Fruit fly (Drosophila melanogaster) whole organism, wandering third instar larva: Measurements from ENCODE around the gene Mulk.

Experiments
- Hnf4 ChIP-seq: fragments of 200-800 bp; sonication (Bioruptor generic); optimal IDR thresholded peaks from 2 replicates; lab custom pipeline; 2016; ENCODE audit warnings: missing biosample characterization, mild to moderate bottlenecking, missing genetic modification characterization
- N ChIP-seq: fragments of >200 bp; optimal IDR thresholded peaks from 2 replicates; lab custom pipeline; 2018; ENCODE audit warnings: missing biosample characterization, missing external identifiers, missing genetic modification characterization
- OdsH ChIP-seq: fragments of 200-800 bp; sonication (Bioruptor generic); optimal IDR thresholded peaks from 2 replicates; lab custom pipeline; 2016; ENCODE audit warnings: missing biosample characterization, mild to moderate bottlenecking, missing genetic modification characterization
- Vsx2 ChIP-seq: fragments of 200-300, 225-300 bp; sonication (Bioruptor generic); optimal IDR thresholded peaks from 2 replicates; lab custom pipeline; 2018; ENCODE audit warnings: missing biosample characterization, missing genetic modification characterization; ENCODE audit not compliant: partially characterized antibody
- br ChIP-seq: fragments of 200-800 bp; sonication (Bioruptor generic); optimal IDR thresholded peaks from 2 replicates; lab custom pipeline; 2016; ENCODE audit warnings: missing biosample characterization, missing genetic modification characterization
- dmrt93B ChIP-seq: fragments of 200-800 bp; sonication (Bioruptor generic); optimal IDR thresholded peaks from 2 replicates; lab custom pipeline; 2018; ENCODE audit warnings: missing biosample characterization, mild to moderate bottlenecking, missing genetic modification characterization
- foxo ChIP-seq, 2 experiments: fragments of 200-800 bp; sonication (Bioruptor generic); optimal IDR thresholded peaks; 2 replicates in 1 of 2; 3 replicates in 1 of 2; lab custom pipeline; 2016 to 2017; ENCODE audit warnings: missing biosample characterization in 2 of 2, missing genetic modification characterization in 2 of 2
- psq ChIP-seq: fragments of 200-800 bp; sonication (Bioruptor generic); optimal IDR thresholded peaks from 3 replicates; lab custom pipeline; 2017; ENCODE audit warnings: missing biosample characterization, mild to moderate bottlenecking, missing genetic modification characterization, moderate library complexity
- woc ChIP-seq: sonication (Bioruptor generic); optimal IDR thresholded peaks from 2 replicates; lab custom pipeline; 2016; ENCODE audit warnings: missing biosample characterization, mild to moderate bottlenecking, missing genetic modification characterization

DNA sequence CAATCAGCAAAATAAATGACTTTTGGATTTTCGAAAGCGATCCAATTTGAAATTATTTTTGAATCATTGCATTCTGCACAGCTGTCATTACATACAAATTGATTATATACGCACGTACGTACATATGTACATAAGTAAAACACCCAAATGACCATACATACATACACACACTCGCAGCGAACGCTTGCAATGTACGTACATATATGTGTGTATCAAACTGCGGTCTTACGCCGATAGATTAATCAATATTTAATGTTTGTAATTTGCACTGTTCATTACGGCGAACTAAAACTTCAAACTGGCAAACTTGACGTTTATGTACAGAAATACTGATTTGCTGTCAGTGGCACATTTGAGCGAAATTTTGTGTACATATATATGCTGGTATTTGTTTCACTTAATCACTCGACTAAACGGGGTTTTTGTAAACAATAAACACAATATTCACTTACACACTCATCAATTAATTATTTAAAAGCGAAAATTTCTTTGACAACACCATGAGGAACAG, 43.6 kb upstream of the Mulk start:
- TF ChIP-seq OdsH (GFP tag; lab: Kevin White, UChicago) (no peak), br (GFP tag; lab: Kevin White, UChicago) (no peak), Vsx2 (GFP tag; lab: Kevin White, UChicago) (no peak), Hnf4 (GFP tag; lab: Kevin White, UChicago) (no peak), dmrt93B (no peak), psq (GFP tag; lab: Kevin White, UChicago) (no peak), foxo (GFP tag; optimal IDR thresholded peaks at IDR 0.05; lab: Kevin White, UChicago) (no peak), N (GFP tag; lab: Kevin White, UChicago) (no peak), woc (GFP tag; lab: Kevin White, UChicago) (no peak)
